Worm (Caenorhabditis elegans): ENCODE results near the gene sgn-1.
A peak's percentile ranks its signal among the peaks of the same experiment; 100 is the strongest.

sgn-1 gene

DNA sequence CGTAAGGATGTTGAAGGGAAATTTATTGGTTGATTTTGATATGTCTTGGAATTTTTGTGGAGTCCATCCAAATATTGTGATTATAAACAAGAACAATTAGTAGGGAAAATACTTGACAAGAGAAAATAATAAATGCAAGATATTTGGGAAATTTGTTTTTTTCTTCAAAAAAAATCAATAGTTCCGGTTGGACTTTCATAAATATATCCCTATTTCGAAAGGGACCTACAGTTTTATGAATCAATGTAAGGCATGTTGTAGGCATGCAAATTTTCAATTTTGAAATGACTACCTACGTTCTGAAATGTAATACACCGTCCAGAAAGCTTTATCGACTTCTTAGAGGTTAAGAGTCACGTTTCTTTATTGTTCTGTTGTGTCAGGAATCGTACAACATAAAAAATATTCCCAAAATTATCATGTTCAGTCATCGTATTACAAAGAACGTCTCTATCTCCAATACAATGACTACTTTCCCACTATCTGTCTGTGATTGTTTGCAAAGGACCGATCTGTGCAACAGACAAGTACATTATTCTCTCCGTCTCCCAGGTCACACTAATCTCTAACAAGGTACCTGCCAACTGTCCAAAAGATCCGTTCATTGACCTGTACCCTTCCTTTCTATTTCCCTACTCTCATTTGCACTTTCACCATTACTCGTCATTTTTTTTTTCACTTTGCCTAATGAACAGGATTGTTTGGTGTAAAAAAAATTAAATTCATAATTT, 6.5 kb upstream of the sgn-1 start, which contains the start of gene F07H5.13 (continued):
- TF ChIP-seq dve-1 (tag; optimal IDR thresholded peaks at IDR 0.05; ENCODE audit: insufficient read depth) (peak; percentile 76), gei-8 (GFP tag; optimal IDR thresholded peaks at IDR 0.05) (peak; percentile 28), mep-1 (tag; optimal IDR thresholded peaks at IDR 0.05) (peak; percentile 83)

DNA sequence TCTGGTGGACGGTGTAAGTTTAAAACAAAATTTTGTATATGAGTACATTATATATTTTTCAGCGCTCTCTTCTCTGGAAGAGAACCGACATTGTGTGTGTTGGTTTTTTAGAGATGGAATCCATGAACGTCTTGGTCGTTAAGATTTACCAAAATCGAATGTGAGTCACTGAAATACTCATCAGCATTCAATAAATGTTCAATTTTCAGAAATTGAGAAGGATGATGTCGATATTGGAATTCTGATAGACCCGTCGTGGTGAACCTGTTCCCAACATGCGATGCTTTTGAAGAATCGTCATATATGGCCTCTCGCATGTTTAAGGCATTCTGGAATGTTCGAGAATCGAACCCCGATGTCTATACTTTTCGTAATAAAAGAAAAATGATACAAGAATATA, 5.3 kb upstream of the sgn-1 start:
- TF ChIP-seq dve-1 (tag; optimal IDR thresholded peaks at IDR 0.05; ENCODE audit: insufficient read depth), result peak; percentile 25
- no peak for TF ChIP-seq madf-9 (GFP tag; conservative IDR thresholded peaks at IDR 0.05)

DNA sequence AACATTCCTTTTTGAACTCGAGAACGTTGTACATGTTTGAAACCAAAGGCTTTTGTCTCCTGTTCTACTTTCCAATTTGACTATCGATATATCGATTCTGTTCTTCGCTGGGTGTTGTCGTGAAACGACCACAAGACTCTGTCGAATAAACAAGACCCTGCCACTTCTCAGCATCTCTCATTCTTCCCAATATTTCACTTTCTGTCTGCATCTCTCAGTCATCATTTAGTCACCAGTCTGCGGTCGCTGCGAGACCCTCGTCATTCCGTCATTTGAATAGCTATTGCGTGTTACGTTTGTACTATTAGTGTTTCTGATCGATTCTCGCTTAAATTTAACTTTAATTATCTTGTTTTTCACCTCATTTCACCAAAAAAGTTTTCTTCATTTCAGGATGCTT, 3.9 kb upstream of the sgn-1 start:
- TF ChIP-seq nhr-6 (tag; optimal IDR thresholded peaks at IDR 0.05) (peak; percentile 89), ztf-7 (tag; optimal IDR thresholded peaks at IDR 0.05) (peak; percentile 78), ZK546.5 (tag; optimal IDR thresholded peaks at IDR 0.05) (peak in 1 of 2 experiments; percentile 22), fkh-10 (GFP tag; optimal IDR thresholded peaks at IDR 0.05) (peak; percentile 67), attf-4 (tag; optimal IDR thresholded peaks at IDR 0.05) (no peak), hlh-30 (tag; optimal IDR thresholded peaks at IDR 0.05; ENCODE audit: insufficient read depth) (peak; percentile 100), daf-16 (GFP tag; optimal IDR thresholded peaks at IDR 0.05) (peak; percentile 64 to 73), daf-16 (tag; optimal IDR thresholded peaks at IDR 0.05) (peak; percentile 99), mxl-3 (GFP tag; optimal IDR thresholded peaks at IDR 0.05) (peak; percentile 73), ceh-44 (GFP tag; IDR thresholded peaks at IDR 0.05) (no peak), arid-1 (GFP tag; conservative IDR thresholded peaks at IDR 0.05) (peak; percentile 66; the same call in 1 of the 2 replicates), nhr-11 (tag; optimal IDR thresholded peaks at IDR 0.05) (peak; percentile 97), tra-1 (GFP tag; IDR thresholded peaks at IDR 0.05) (peak; percentile 88), nhr-76 (tag; optimal IDR thresholded peaks at IDR 0.05) (peak; percentile 20), lir-3 (tag; optimal IDR thresholded peaks at IDR 0.05) (no peak), nhr-25 (tag; optimal IDR thresholded peaks at IDR 0.05; ENCODE audit: borderline replicate concordance, insufficient read depth) (peak; percentile 83), spr-3 (GFP tag; optimal IDR thresholded peaks at IDR 0.05) (no peak), T20F7.1 (GFP tag; optimal IDR thresholded peaks at IDR 0.05) (peak; percentile 80), pha-4 (GFP tag; IDR thresholded peaks at IDR 0.05) (peak; percentile 62), pha-4 (tag; optimal IDR thresholded peaks at IDR 0.05) (peak; percentile 95), nhr-102 (tag; optimal IDR thresholded peaks at IDR 0.05) (peak; percentile 75), zfp-2 (tag; optimal IDR thresholded peaks at IDR 0.05) (peak; percentile 61), nhr-10 (tag; optimal IDR thresholded peaks at IDR 0.05) (no peak), ceh-82 (tag; optimal IDR thresholded peaks at IDR 0.05) (no peak), R02D3.7 (tag; optimal IDR thresholded peaks at IDR 0.05) (no peak), egl-27 (tag; optimal IDR thresholded peaks at IDR 0.05) (no peak), nhr-42 (GFP tag; IDR thresholded peaks at IDR 0.05) (peak; percentile 80; the same call in 1 of the 2 replicates), pqm-1 (tag; optimal IDR thresholded peaks at IDR 0.05) (peak; percentile 22), unc-130 (GFP tag; optimal IDR thresholded peaks at IDR 0.05) (no peak), zip-2 (tag; optimal IDR thresholded peaks at IDR 0.05) (peak; percentile 59), Y5F2A.4 (GFP tag; optimal IDR thresholded peaks at IDR 0.05) (no peak), zag-1 (tag; optimal IDR thresholded peaks at IDR 0.05) (no peak), dpl-1 (GFP tag; optimal IDR thresholded peaks at IDR 0.05) (peak; percentile 78), nhr-48 (tag; optimal IDR thresholded peaks at IDR 0.05) (peak; percentile 70), nhr-237 (tag; optimal IDR thresholded peaks at IDR 0.05) (no peak), ZK337.2 (GFP tag; IDR thresholded peaks at IDR 0.05) (no peak), snpc-1.2 (GFP tag; IDR thresholded peaks at IDR 0.05) (peak; percentile 58), lin-38 (GFP tag; IDR thresholded peaks at IDR 0.05) (peak; percentile 60; the same call in 1 of the 2 replicates), lin-39 (tag; optimal IDR thresholded peaks at IDR 0.05) (no peak), nhr-41 (GFP tag; IDR thresholded peaks at IDR 0.05) (peak; percentile 35; the same call in 1 of the 2 replicates), Y48G9A.11 (GFP tag; IDR thresholded peaks at IDR 0.05) (no peak), lin-13 (GFP tag; optimal IDR thresholded peaks at IDR 0.05) (peak; percentile 59), Y105C5A.15 (GFP tag; IDR thresholded peaks at IDR 0.05) (no peak)
